Fruit fly (Drosophila melanogaster): ENCODE results near the gene KaiR1D.
A peak's percentile ranks its signal among the peaks of the same experiment; 100 is the strongest.

Gene KaiR1D

DNA sequence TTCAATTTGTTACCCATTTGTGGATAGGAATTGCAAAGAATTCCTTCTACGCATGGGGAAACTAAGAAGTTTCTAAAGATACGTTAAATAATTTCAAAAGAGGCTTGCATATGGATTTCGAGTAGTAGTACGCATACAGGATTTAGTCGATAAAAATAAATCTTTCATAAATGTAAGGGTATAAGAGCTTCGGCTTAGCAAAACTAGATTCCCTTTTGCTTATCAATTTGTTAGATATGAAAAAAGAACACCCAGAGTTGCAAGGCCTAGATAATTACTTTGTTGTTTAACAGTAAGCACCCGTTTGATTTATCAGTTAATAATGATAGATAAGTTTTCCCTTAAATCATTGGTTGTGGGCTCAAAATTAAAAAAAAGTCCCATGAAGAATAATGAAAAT is 20.5 kb downstream of the KaiR1D start:
- TF ChIP-seq CG9948 (tag; optimal IDR thresholded peaks at IDR 0.05), result no peak
- TF ChIP-seq CG8159 (tag; optimal IDR thresholded peaks at IDR 0.05), result no peak
- no peak for TF ChIP-seq EcR (GFP tag; optimal IDR thresholded peaks at IDR 0.05)
- TF ChIP-seq Ets98B (GFP tag; IDR thresholded peaks at IDR 0.05), result no peak
- TF ChIP-seq CG4496 (GFP tag; IDR thresholded peaks at IDR 0.05), result no peak
- no peak for TF ChIP-seq fd96Ca (GFP tag; IDR thresholded peaks at IDR 0.05)
- no peak for TF ChIP-seq CG15710 (tag; optimal IDR thresholded peaks at IDR 0.05)
- no peak for TF ChIP-seq rn (GFP tag; IDR thresholded peaks at IDR 0.05)
- no peak for TF ChIP-seq D1 (tag; optimal IDR thresholded peaks at IDR 0.05)
- no peak for TF ChIP-seq CG17806 (tag; optimal IDR thresholded peaks at IDR 0.05)
- TF ChIP-seq gl (tag; optimal IDR thresholded peaks at IDR 0.05), result no peak
- no peak for TF ChIP-seq Pif1B (GFP tag; optimal IDR thresholded peaks at IDR 0.05)
- TF ChIP-seq CG14655 (GFP tag; optimal IDR thresholded peaks at IDR 0.05), result no peak

DNA sequence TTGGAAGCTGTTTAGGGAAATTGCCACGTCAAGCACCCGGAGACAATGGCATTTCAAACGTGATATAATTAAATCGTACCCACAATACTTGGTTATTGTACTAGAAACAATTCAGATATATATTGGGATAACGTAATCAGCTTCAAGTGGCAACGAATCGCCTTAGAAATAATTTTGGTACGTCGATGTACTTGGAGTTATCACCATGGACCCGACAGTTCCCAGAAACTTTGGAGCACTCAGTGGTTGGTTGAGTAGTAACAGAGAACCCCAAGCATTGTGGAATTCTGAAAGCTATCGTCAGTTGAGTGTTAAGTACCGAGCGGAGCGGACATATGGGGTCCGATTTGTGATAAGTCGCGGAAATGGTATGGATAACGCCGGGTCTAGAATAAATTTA is 24.2 kb downstream of the KaiR1D start, which contains the start of gene CG15695:
Gene CG15695, plus strand, starts transcription at position 301 of the 400 bp plus-strand sequence.
- no peak for TF ChIP-seq CG8301 (tag; optimal IDR thresholded peaks at IDR 0.05)
- no peak for TF ChIP-seq CG15710 (tag; optimal IDR thresholded peaks at IDR 0.05)
- TF ChIP-seq Ets98B (GFP tag; IDR thresholded peaks at IDR 0.05), result no peak
- TF ChIP-seq CG14655 (GFP tag; optimal IDR thresholded peaks at IDR 0.05), result no peak
- no peak for TF ChIP-seq CG12605 (GFP tag; IDR thresholded peaks at IDR 0.05)
- TF ChIP-seq Snoo (tag; optimal IDR thresholded peaks at IDR 0.05), result no peak

DNA sequence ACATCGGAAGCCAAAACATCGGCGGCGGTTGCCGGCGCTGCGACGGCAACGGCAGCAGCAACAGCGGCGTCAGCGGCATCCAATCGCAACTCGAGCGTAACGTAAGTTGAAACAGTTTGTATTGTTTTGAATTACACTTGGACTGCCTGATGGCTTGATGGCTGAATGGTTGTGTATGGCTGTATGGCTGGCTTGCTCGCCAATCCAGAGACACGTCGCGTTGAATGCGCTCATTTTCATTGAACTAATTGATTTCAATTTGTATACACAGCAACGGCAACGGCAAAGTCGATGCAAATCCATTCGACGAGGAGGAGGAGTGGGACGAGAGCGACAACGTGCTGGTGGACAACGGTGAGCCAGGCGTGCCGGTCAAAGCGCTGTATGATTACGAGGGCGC is 27.2 kb downstream of the KaiR1D start:
- TF ChIP-seq EcR (GFP tag; optimal IDR thresholded peaks at IDR 0.05) (no peak), CG10348 (GFP tag; IDR thresholded peaks at IDR 0.05) (no peak)

DNA sequence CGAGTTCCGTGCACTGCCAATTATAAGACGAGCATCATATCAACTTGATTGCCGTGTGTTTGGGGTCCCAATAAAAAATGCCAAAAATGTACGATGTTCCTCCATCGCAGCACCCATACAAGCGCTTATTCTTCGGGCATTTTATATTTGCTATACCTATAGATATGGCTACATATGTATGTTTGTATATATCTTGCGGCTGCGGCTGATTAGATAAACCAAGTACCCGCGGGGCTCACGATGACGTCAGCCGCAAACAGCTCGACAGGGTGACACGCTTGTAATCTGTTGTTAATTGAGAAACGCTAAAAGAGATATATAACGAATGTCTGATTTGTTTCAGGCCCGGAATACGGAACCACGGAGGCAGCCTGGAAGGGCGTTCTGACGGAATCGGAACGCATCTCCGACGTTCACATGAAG is 28.8 kb downstream of the KaiR1D start:
- TF ChIP-seq Pif1A (GFP tag; optimal IDR thresholded peaks at IDR 0.05), result no peak
- no peak for TF ChIP-seq CG8301 (tag; optimal IDR thresholded peaks at IDR 0.05)
- TF ChIP-seq fd96Ca (GFP tag; IDR thresholded peaks at IDR 0.05), result no peak
- no peak for TF ChIP-seq CG4496 (GFP tag; IDR thresholded peaks at IDR 0.05)
- TF ChIP-seq Pif1B (GFP tag; optimal IDR thresholded peaks at IDR 0.05), result no peak
- no peak for TF ChIP-seq CG12605 (GFP tag; IDR thresholded peaks at IDR 0.05)
- no peak for TF ChIP-seq CG14655 (GFP tag; optimal IDR thresholded peaks at IDR 0.05)
- TF ChIP-seq gl (tag; optimal IDR thresholded peaks at IDR 0.05), result no peak
- no peak for TF ChIP-seq CG8159 (tag; optimal IDR thresholded peaks at IDR 0.05)
- no peak for TF ChIP-seq Snoo (tag; optimal IDR thresholded peaks at IDR 0.05)
- TF ChIP-seq CG32121 (GFP tag; IDR thresholded peaks at IDR 0.05), result no peak
- no peak for TF ChIP-seq CG10348 (GFP tag; IDR thresholded peaks at IDR 0.05)
- no peak for TF ChIP-seq CG17806 (tag; optimal IDR thresholded peaks at IDR 0.05)
- no peak for TF ChIP-seq CG9948 (tag; optimal IDR thresholded peaks at IDR 0.05)
- no peak for TF ChIP-seq CG34367 (tag; optimal IDR thresholded peaks at IDR 0.05)
- TF ChIP-seq D1 (tag; optimal IDR thresholded peaks at IDR 0.05), result no peak
- TF ChIP-seq CG13204 (GFP tag; optimal IDR thresholded peaks at IDR 0.05), result no peak
- TF ChIP-seq rn (GFP tag; IDR thresholded peaks at IDR 0.05), result no peak

DNA sequence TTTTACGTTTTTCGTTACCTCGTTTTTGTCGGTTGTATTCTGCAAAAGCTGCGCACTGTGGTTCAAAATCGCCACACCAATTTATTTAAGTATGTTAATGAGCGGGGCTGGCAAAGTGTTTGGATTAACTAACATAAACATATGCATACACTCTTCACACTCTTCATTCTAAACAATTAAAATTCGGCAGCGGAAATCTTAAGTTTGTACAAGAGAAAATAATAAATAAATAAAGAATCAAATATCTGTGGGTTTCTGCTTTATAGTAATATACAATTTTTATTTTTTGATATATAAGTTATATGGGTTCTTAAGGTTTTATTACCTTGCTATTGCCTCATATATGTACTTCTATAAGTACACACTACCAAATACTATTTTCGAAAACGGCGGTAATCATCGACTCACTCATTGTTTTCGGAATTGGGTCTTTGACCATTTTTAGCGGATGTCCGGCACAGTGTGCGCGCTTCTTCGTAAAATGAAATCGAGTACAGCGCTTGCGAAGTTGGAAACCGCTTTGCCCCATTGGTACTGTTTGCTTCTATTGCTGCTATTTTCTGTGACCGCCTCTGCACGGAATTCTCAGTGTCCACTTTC is 29.7 kb downstream of the KaiR1D start:
- TF ChIP-seq CG17806 (tag; optimal IDR thresholded peaks at IDR 0.05) (peak; percentile 0), Ets98B (GFP tag; IDR thresholded peaks at IDR 0.05) (no peak), CG14655 (GFP tag; optimal IDR thresholded peaks at IDR 0.05) (peak; percentile 72), Pif1B (GFP tag; optimal IDR thresholded peaks at IDR 0.05) (peak; percentile 8), Pif1A (GFP tag; optimal IDR thresholded peaks at IDR 0.05) (peak; percentile 17), CG8301 (tag; optimal IDR thresholded peaks at IDR 0.05) (peak; percentile 49), fd96Ca (GFP tag; IDR thresholded peaks at IDR 0.05) (no peak), CG15710 (tag; optimal IDR thresholded peaks at IDR 0.05) (peak; percentile 6), CG4496 (GFP tag; IDR thresholded peaks at IDR 0.05) (0 out of 3 replicates have a peak, but pooled peaks have one; percentile 23)

DNA sequence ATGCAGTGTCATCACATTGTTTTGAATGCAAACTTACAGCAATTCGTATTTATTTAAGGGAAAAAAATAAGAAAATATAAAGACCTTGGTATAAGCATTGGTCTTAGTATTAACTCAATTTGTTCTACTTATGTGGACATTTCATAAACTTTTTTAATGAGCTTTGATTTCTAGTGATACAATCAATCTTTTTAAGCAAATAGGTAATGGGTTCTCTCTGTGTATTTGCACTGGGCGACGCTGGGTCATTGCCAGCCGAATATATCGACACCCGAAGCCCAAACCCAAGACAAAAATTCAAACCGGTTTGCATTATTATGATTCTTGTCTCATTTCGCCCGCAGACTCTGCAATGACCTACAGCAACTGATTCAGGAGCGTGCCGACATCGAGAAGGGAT is 30.5 kb downstream of the KaiR1D start:
- TF ChIP-seq CG34367 (tag; optimal IDR thresholded peaks at IDR 0.05) (no peak), CG17806 (tag; optimal IDR thresholded peaks at IDR 0.05) (no peak), EcR (GFP tag; optimal IDR thresholded peaks at IDR 0.05) (peak; percentile 36), CG15710 (tag; optimal IDR thresholded peaks at IDR 0.05) (no peak), CG13204 (GFP tag; optimal IDR thresholded peaks at IDR 0.05) (no peak), Snoo (tag; optimal IDR thresholded peaks at IDR 0.05) (peak; percentile 6), Pif1A (GFP tag; optimal IDR thresholded peaks at IDR 0.05) (no peak), Pif1B (GFP tag; optimal IDR thresholded peaks at IDR 0.05) (peak; percentile 18)

DNA sequence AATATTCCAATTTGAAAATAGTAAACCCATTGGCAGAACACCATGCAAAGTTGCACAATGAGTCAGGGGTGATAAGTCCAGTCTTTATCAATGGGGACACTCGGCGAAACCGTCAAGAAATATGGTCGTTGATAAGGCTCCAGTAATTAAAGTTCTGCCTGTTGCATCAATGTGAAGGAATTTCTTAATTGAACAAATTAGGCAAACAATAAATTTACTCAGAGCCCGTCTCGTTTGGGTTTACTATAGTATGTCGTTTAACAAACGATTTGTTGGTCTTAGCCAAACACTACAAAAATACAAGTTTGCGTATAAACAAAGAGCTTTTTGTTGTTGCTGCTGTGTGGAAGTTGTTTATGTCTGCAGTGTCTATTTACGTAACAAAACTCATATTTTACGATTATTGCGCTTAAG is 31.3 kb downstream of the KaiR1D start:
- TF ChIP-seq EcR (GFP tag; optimal IDR thresholded peaks at IDR 0.05) (no peak), CG12605 (GFP tag; IDR thresholded peaks at IDR 0.05) (no peak)
